Fruit fly (Drosophila melanogaster) whole organism, embryonic: ENCODE results near the gene mRpS26.

ENCODE experiments used
- Asciz ChIP-seq: fragments of 200-800 bp; sonication (Bioruptor generic); optimal IDR thresholded peaks from 2 replicates; lab custom pipeline; 2017; ENCODE audit warnings: missing biosample characterization, mild to moderate bottlenecking, missing genetic modification characterization, missing genetic modification reagents
- CG12104 ChIP-seq: fragments of 200-800 bp; sonication (Bioruptor generic); optimal IDR thresholded peaks from 3 replicates; lab custom pipeline; 2016; ENCODE audit warnings: missing biosample characterization, missing genetic modification characterization
- CG14050 ChIP-seq: fragments of 200-800 bp; sonication (Bioruptor generic); IDR thresholded peaks from 3 replicates; pipeline ENCODE4 v1.3.6; 2022; ENCODE audit warnings: missing biosample characterization, missing genetic modification characterization
- CG15514 ChIP-seq: fragments of 200-800 bp; sonication (Bioruptor generic); optimal IDR thresholded peaks from 3 replicates; lab custom pipeline; 2017; ENCODE audit warnings: missing biosample characterization, missing genetic modification characterization, mild to moderate bottlenecking, moderate library complexity, missing genetic modification reagents
- CG4820 ChIP-seq: fragments of 200-800 bp; sonication (Bioruptor generic); optimal IDR thresholded peaks from 3 replicates; lab custom pipeline; 2016; ENCODE audit warnings: missing biosample characterization, missing genetic modification characterization
- CG5953 ChIP-seq: fragments of 200-800 bp; sonication (Bioruptor generic); IDR thresholded peaks from 2 replicates; pipeline ENCODE4 v1.3.6; 2022; ENCODE audit warnings: missing biosample characterization, missing genetic modification characterization
- CG7745 ChIP-seq: fragments of 200-800 bp; sonication (Bioruptor generic); optimal IDR thresholded peaks from 2 replicates; lab custom pipeline; 2018; ENCODE audit warnings: missing biosample characterization, mild to moderate bottlenecking, missing genetic modification characterization, moderate library complexity
- CG8089 ChIP-seq: fragments of 200-800 bp; sonication (Bioruptor generic); optimal IDR thresholded peaks from 3 replicates; lab custom pipeline; 2016; ENCODE audit warnings: missing biosample characterization, missing genetic modification characterization
- Ptx1 ChIP-seq: fragments of 200-800 bp; sonication (Bioruptor generic); IDR thresholded peaks from 2 replicates; pipeline ENCODE4 v1.3.6; 2022; ENCODE audit warnings: missing biosample characterization, missing genetic modification characterization
- Spps ChIP-seq: fragments of 200-800 bp; sonication (Bioruptor generic); optimal IDR thresholded peaks from 2 replicates; lab custom pipeline; 2018; ENCODE audit warnings: missing biosample characterization, mild to moderate bottlenecking, missing genetic modification characterization
- bigmax ChIP-seq: fragments of 200-800 bp; sonication (Bioruptor generic); optimal IDR thresholded peaks from 2 replicates; lab custom pipeline; 2018; ENCODE audit warnings: missing biosample characterization, mild to moderate bottlenecking, missing genetic modification characterization
- gcm2 ChIP-seq: fragments of 200-800 bp; sonication (Bioruptor generic); optimal IDR thresholded peaks from 2 replicates; lab custom pipeline; 2016; ENCODE audit warnings: missing biosample characterization, missing genetic modification characterization
- pb ChIP-seq: fragments of 200-800 bp; sonication (Bioruptor generic); optimal IDR thresholded peaks from 3 replicates; lab custom pipeline; 2016; ENCODE audit warnings: missing biosample characterization, missing genetic modification characterization

- no peak for TF ChIP-seq CG5953
- no peak for TF ChIP-seq pb (GFP tag; lab: Kevin White, UChicago)
- no peak for TF ChIP-seq CG4820 (GFP tag; lab: Kevin White, UChicago)
- TF ChIP-seq CG15514 (GFP tag; lab: Kevin White, UChicago): peak; percentile 99
- TF ChIP-seq CG7745 (tag; lab: Kevin White, UChicago): no peak
- TF ChIP-seq CG8089: no peak
- no peak for TF ChIP-seq bigmax (GFP tag; lab: Kevin White, UChicago)
- no peak for TF ChIP-seq gcm2 (GFP tag; lab: Kevin White, UChicago)
- TF ChIP-seq Asciz (GFP tag; lab: Kevin White, UChicago): no peak
- TF ChIP-seq Ptx1 (GFP tag; lab: Robert Waterston, UW): no peak
- no peak for TF ChIP-seq Spps (tag; lab: Kevin White, UChicago)
- no peak for TF ChIP-seq CG14050 (GFP tag; lab: Robert Waterston, UW)
- no peak for TF ChIP-seq CG12104 (GFP tag; lab: Kevin White, UChicago)
Observed at dm6 chr3L:18112669-18113068, 6.3 kb downstream of the mRpS26 start, which contains the start of the genes CG32195 and CG7341.
